Fruit fly (Drosophila melanogaster) whole organism, wandering third instar larva: ENCODE data around the gene CG3961.
A peak's percentile ranks its signal among the peaks of the same experiment; 100 is the strongest.

Experiments
- Abd-B ChIP-seq: fragments of >200 bp; optimal IDR thresholded peaks from 2 replicates; lab custom pipeline; 2017; ENCODE audit warnings: missing biosample characterization, missing genetic modification characterization
- CG32264 ChIP-seq: fragments of 200-800 bp; sonication (Bioruptor generic); optimal IDR thresholded peaks from 2 replicates; lab custom pipeline; 2016; ENCODE audit warnings: missing biosample characterization, missing genetic modification characterization
- CG9705 ChIP-seq: fragments of 200-800 bp; sonication (Bioruptor generic); optimal IDR thresholded peaks from 2 replicates; lab custom pipeline; 2018; ENCODE audit warnings: missing biosample characterization, mild to moderate bottlenecking, missing genetic modification characterization
- CrebA ChIP-seq: fragments of 200-800 bp; sonication (Bioruptor generic); optimal IDR thresholded peaks from 2 replicates; lab custom pipeline; 2016; ENCODE audit warnings: missing biosample characterization, mild to moderate bottlenecking, missing genetic modification characterization, borderline replicate concordance
- Dfd ChIP-seq: fragments of >200 bp; optimal IDR thresholded peaks from 2 replicates; lab custom pipeline; 2017; ENCODE audit warnings: missing biosample characterization, missing genetic modification characterization
- Dif ChIP-seq: fragments of 200-275, 200-300 bp; sonication (Bioruptor generic); optimal IDR thresholded peaks from 2 replicates; lab custom pipeline; 2018; ENCODE audit warnings: missing biosample characterization, missing genetic modification characterization; ENCODE audit not compliant: partially characterized antibody
- GATAd ChIP-seq: sonication (Bioruptor generic); optimal IDR thresholded peaks from 2 replicates; lab custom pipeline; 2016; ENCODE audit warnings: missing biosample characterization, missing genetic modification characterization
- HLH106 ChIP-seq: fragments of 200-800 bp; optimal IDR thresholded peaks from 3 replicates; lab custom pipeline; 2019; ENCODE audit warnings: missing biosample characterization, mild to moderate bottlenecking, missing genetic modification characterization, moderate library complexity
- Hnf4 ChIP-seq: fragments of 200-800 bp; sonication (Bioruptor generic); optimal IDR thresholded peaks from 2 replicates; lab custom pipeline; 2016; ENCODE audit warnings: missing biosample characterization, mild to moderate bottlenecking, missing genetic modification characterization
- Hr78 ChIP-seq: fragments of >200 bp; optimal IDR thresholded peaks from 2 replicates; lab custom pipeline; 2017; ENCODE audit warnings: missing biosample characterization, missing genetic modification characterization
- Hr83 ChIP-seq: fragments of 200-300 bp; sonication (Bioruptor generic); optimal IDR thresholded peaks from 2 replicates; lab custom pipeline; 2016; ENCODE audit warnings: missing biosample characterization, mild to moderate bottlenecking, missing genetic modification characterization, moderate library complexity; ENCODE audit not compliant: poor library complexity, severe bottlenecking
- Jra ChIP-seq: sonication (Bioruptor generic); optimal IDR thresholded peaks from 2 replicates; lab custom pipeline; 2016; ENCODE audit warnings: missing biosample characterization, missing genetic modification characterization
- Mio ChIP-seq: sonication (Bioruptor generic); optimal IDR thresholded peaks from 2 replicates; lab custom pipeline; 2016; ENCODE audit warnings: missing biosample characterization, missing genetic modification characterization
- Myc ChIP-seq: fragments of >200 bp; optimal IDR thresholded peaks from 2 replicates; lab custom pipeline; 2017
- N ChIP-seq: fragments of >200 bp; optimal IDR thresholded peaks from 2 replicates; lab custom pipeline; 2018; ENCODE audit warnings: missing biosample characterization, missing external identifiers, missing genetic modification characterization
- OdsH ChIP-seq: fragments of 200-800 bp; sonication (Bioruptor generic); optimal IDR thresholded peaks from 2 replicates; lab custom pipeline; 2016; ENCODE audit warnings: missing biosample characterization, mild to moderate bottlenecking, missing genetic modification characterization
- Rel ChIP-seq, 2 experiments: fragments of 200-800 bp; sonication (Bioruptor generic) in 1 of 2; optimal IDR thresholded peaks; 2 replicates in 1 of 2; 3 replicates in 1 of 2; lab custom pipeline; 2016 to 2019; ENCODE audit warnings: mild to moderate bottlenecking in 2 of 2, missing biosample characterization in 2 of 2, missing genetic modification characterization in 2 of 2, moderate library complexity in 1 of 2
- Sp1 ChIP-seq: fragments of 200-800 bp; sonication (Bioruptor generic); optimal IDR thresholded peaks from 3 replicates; lab custom pipeline; 2019; ENCODE audit warnings: missing biosample characterization, mild to moderate bottlenecking, missing genetic modification characterization, moderate library complexity
- Vsx2 ChIP-seq: fragments of 200-300, 225-300 bp; sonication (Bioruptor generic); optimal IDR thresholded peaks from 2 replicates; lab custom pipeline; 2018; ENCODE audit warnings: missing biosample characterization, missing genetic modification characterization; ENCODE audit not compliant: partially characterized antibody
- br ChIP-seq: fragments of 200-800 bp; sonication (Bioruptor generic); optimal IDR thresholded peaks from 2 replicates; lab custom pipeline; 2016; ENCODE audit warnings: missing biosample characterization, missing genetic modification characterization
- brk ChIP-seq: fragments of 200-800 bp; sonication (Bioruptor generic); optimal IDR thresholded peaks from 2 replicates; lab custom pipeline; 2016; ENCODE audit warnings: missing biosample characterization, mild to moderate bottlenecking, missing genetic modification characterization
- dl ChIP-seq, 2 experiments: fragments of 175-275, 200-275 bp in 1 of 2; fragments of 200-275 bp in 1 of 2; sonication (Bioruptor generic); optimal IDR thresholded peaks; lab custom pipeline; 2018; ENCODE audit warnings: mild to moderate bottlenecking in 2 of 2, missing biosample characterization in 2 of 2, missing genetic modification characterization in 2 of 2, moderate library complexity in 2 of 2; ENCODE audit not compliant: partially characterized antibody in 2 of 2, insufficient read depth in 1 of 2
- dmrt93B ChIP-seq: fragments of 200-800 bp; sonication (Bioruptor generic); optimal IDR thresholded peaks from 2 replicates; lab custom pipeline; 2018; ENCODE audit warnings: missing biosample characterization, mild to moderate bottlenecking, missing genetic modification characterization
- dsf ChIP-seq: sonication (Bioruptor generic); optimal IDR thresholded peaks from 2 replicates; lab custom pipeline; 2016; ENCODE audit warnings: missing biosample characterization, missing genetic modification characterization, borderline replicate concordance
- ey ChIP-seq: fragments of 200-800 bp; sonication (Bioruptor generic); optimal IDR thresholded peaks from 2 replicates; lab custom pipeline; 2016; ENCODE audit warnings: missing biosample characterization, missing genetic modification characterization
- foxo ChIP-seq, 2 experiments: fragments of 200-800 bp; sonication (Bioruptor generic); optimal IDR thresholded peaks; 2 replicates in 1 of 2; 3 replicates in 1 of 2; lab custom pipeline; 2016 to 2017; ENCODE audit warnings: missing biosample characterization in 2 of 2, missing genetic modification characterization in 2 of 2
- fru ChIP-seq: fragments of 200-800 bp; sonication (Bioruptor generic); optimal IDR thresholded peaks from 3 replicates; lab custom pipeline; 2016; ENCODE audit warnings: missing biosample characterization, mild to moderate bottlenecking, missing genetic modification characterization
- h ChIP-seq: fragments of 200-800 bp; sonication (Bioruptor generic); optimal IDR thresholded peaks from 3 replicates; lab custom pipeline; 2016; ENCODE audit warnings: missing biosample characterization, mild to moderate bottlenecking, missing genetic modification characterization
- jim ChIP-seq: fragments of 175-275, 200-325 bp; sonication (Bioruptor generic); optimal IDR thresholded peaks from 2 replicates; lab custom pipeline; 2016; ENCODE audit warnings: missing biosample characterization, mild to moderate bottlenecking, missing genetic modification characterization
- lola ChIP-seq: fragments of >200 bp; optimal IDR thresholded peaks from 2 replicates; lab custom pipeline; 2017; ENCODE audit warnings: missing biosample characterization, missing genetic modification characterization
- pan ChIP-seq: fragments of >200 bp; optimal IDR thresholded peaks from 2 replicates; lab custom pipeline; 2017
- psq ChIP-seq: fragments of 200-800 bp; sonication (Bioruptor generic); optimal IDR thresholded peaks from 3 replicates; lab custom pipeline; 2017; ENCODE audit warnings: missing biosample characterization, mild to moderate bottlenecking, missing genetic modification characterization, moderate library complexity
- rgr ChIP-seq: fragments of 200-800 bp; sonication (Bioruptor generic); optimal IDR thresholded peaks from 3 replicates; lab custom pipeline; 2016; ENCODE audit warnings: missing biosample characterization, mild to moderate bottlenecking, missing genetic modification characterization
- sage ChIP-seq: fragments of 200-800 bp; sonication (Bioruptor generic); optimal IDR thresholded peaks from 2 replicates; lab custom pipeline; 2016; ENCODE audit warnings: missing biosample characterization, mild to moderate bottlenecking, missing genetic modification characterization
- sv ChIP-seq: fragments of 200-800 bp; sonication (Bioruptor generic); optimal IDR thresholded peaks from 3 replicates; lab custom pipeline; 2016; ENCODE audit warnings: missing biosample characterization, missing genetic modification characterization
- tai ChIP-seq: sonication (Bioruptor generic); optimal IDR thresholded peaks from 2 replicates; lab custom pipeline; 2016; ENCODE audit warnings: missing biosample characterization, missing genetic modification characterization
- usp ChIP-seq: fragments of >200 bp; optimal IDR thresholded peaks from 2 replicates; lab custom pipeline; 2017; ENCODE audit warnings: missing biosample characterization, missing genetic modification characterization
- woc ChIP-seq: sonication (Bioruptor generic); optimal IDR thresholded peaks from 2 replicates; lab custom pipeline; 2016; ENCODE audit warnings: missing biosample characterization, mild to moderate bottlenecking, missing genetic modification characterization

Gene CG3961

DNA sequence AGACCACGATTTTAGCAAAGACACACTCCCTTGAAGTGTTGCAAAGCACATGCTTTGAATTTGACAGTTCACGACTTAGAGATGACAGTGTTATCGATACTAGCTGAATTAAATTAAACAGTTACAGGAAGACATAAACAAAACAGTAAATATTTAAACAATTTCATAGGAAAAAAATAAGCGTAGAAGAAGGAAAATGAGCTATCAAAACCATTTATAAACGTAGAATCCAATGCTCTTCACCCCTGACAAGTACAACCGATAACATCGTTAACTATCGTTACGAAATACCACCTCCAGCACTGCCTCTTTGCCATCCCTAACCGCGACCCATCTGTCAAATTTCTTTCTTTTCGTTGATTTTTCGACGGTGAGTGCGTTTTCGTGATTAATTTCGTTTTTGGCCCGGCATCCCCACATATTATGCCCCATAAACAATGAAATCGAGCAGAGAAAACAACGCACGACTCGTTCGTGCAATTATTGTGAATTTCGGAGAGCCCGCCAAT is 8.5 kb upstream of the CG3961 start, which contains the start of gene RpL26 (continued):
- TF ChIP-seq OdsH = peak; percentile 75
- no peak for TF ChIP-seq tai
- no peak for TF ChIP-seq Rel (GFP tag; optimal IDR thresholded peaks at IDR 0.05; lab: Kevin White, UChicago)
- TF ChIP-seq Rel (tag; optimal IDR thresholded peaks at IDR 0.05; lab: Kevin White, UChicago) = peak; percentile 32
- TF ChIP-seq CG9705 (GFP tag; lab: Kevin White, UChicago) = peak; percentile 71
- TF ChIP-seq Hr78 (GFP tag; lab: Kevin White, UChicago) = no peak
- TF ChIP-seq CG32264 = peak; percentile 22
- peak in 1 of 2 experiments; percentile 83 for TF ChIP-seq foxo (GFP tag; optimal IDR thresholded peaks at IDR 0.05; lab: Kevin White, UChicago)

DNA sequence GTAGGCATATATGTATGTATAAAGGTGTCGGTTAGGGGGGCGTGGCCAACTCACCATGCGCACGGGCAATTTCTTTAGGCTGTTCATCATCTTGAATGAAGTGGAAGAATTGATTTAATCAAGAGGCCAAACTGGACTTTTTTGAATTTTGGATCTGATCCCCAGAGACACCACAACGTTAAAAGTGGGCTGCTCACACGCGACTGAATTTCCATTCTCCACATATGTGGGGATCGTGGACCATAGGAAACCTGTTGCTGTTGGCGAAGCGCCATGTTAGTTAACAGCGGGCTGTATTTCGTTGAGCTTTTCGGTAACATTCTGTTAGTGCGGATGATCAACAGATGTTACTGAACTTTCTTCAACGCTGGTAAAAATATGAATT is 7.8 kb upstream of the CG3961 start, which contains the start of gene CG3902:
Gene CG3902, minus strand, starts transcription at position 208 of the 385 bp plus-strand sequence.
- TF ChIP-seq usp (GFP tag; lab: Kevin White, UChicago) (no peak), Vsx2 (GFP tag; lab: Kevin White, UChicago) (no peak), sage (GFP tag; lab: Kevin White, UChicago) (no peak), lola (no peak), fru (GFP tag; lab: Kevin White, UChicago) (peak; percentile 1), tai (no peak), HLH106 (tag; lab: Kevin White, UChicago) (no peak), Hr78 (GFP tag; lab: Kevin White, UChicago) (no peak), Mio (GFP tag; lab: Kevin White, UChicago) (no peak), Jra (GFP tag; lab: Kevin White, UChicago) (no peak), Dfd (GFP tag; lab: Kevin White, UChicago) (no peak), rgr (GFP tag; lab: Kevin White, UChicago) (peak; percentile 49), woc (GFP tag; lab: Kevin White, UChicago) (no peak), GATAd (no peak), Abd-B (GFP tag; lab: Kevin White, UChicago) (no peak), Dif (GFP tag; lab: Kevin White, UChicago) (peak; percentile 82), CG9705 (GFP tag; lab: Kevin White, UChicago) (no peak), pan (no peak), N (no peak), dsf (GFP tag; lab: Kevin White, UChicago) (no peak), dl (GFP tag; optimal IDR thresholded peaks at IDR 0.05; lab: Kevin White, UChicago; ENCODE audit: insufficient read depth in 1 of 2, partially characterized antibody in 2 of 2) (no peak), brk (peak; percentile 80), jim (GFP tag; lab: Kevin White, UChicago) (no peak), OdsH (no peak), Myc (lab: Kevin White, UChicago) (no peak), Rel (GFP tag; optimal IDR thresholded peaks at IDR 0.05; lab: Kevin White, UChicago) (no peak), Rel (tag; optimal IDR thresholded peaks at IDR 0.05; lab: Kevin White, UChicago) (peak; percentile 34), CrebA (GFP tag; lab: Kevin White, UChicago) (no peak), Sp1 (GFP tag; lab: Kevin White, UChicago) (peak; percentile 53), h (GFP tag; lab: Kevin White, UChicago) (peak; percentile 94), br (GFP tag; lab: Kevin White, UChicago) (peak; percentile 22), psq (no peak), ey (peak; percentile 9), foxo (GFP tag; optimal IDR thresholded peaks at IDR 0.05; lab: Kevin White, UChicago) (no peak), CG32264 (no peak), Hnf4 (GFP tag; lab: Kevin White, UChicago) (peak; percentile 43), dmrt93B (GFP tag; lab: Kevin White, UChicago) (no peak), sv (GFP tag; lab: Kevin White, UChicago) (no peak), Hr83 (GFP tag; lab: Kevin White, UChicago) (peak; percentile 27)
